Fruit fly (Drosophila melanogaster): ENCODE data around the gene Upf2.
A peak's percentile ranks its signal among the peaks of the same experiment; 100 is the strongest.

DNA sequence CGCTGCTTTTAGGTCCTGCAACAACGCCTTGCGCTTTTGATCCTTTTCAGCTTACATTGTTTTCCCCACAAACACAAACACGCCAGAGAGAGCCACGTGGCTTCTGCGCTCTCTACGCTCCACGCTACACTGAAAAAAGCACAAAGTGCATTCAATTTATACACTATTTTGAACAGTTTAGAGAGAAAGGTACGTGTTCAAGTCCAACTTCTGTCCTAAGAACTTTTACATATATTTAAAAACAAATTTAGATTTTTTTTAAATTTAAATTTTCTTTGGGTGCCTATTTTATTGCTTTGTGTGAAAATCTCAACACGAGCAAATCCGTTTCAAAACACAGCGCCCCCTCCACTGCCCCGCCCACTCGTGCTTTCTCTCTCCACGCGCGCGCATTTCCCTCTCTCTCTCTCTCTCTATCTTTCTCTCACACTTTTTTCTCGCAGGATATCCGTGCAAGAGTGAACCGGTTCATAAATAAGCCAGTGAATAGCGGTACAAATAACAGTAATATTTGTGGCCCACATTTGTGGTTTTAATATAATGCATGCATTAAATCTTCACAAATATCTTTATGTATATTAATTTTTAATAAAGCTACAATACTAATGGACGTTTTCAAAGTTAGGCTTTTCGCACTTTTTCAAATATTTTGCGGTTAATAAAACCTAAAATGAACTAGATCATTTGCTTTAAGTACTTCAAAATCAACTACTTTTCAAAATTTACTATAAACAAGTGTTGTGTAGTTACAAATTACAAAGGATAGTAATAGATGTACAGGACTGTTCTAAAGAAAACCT lies 25.0 kb upstream of the Upf2 start:
- TF ChIP-seq CG8119 (GFP tag; IDR thresholded peaks at IDR 0.05) (peak; percentile 90), cyc (GFP tag; optimal IDR thresholded peaks at IDR 0.05) (peak; percentile 75), esn (GFP tag; optimal IDR thresholded peaks at IDR 0.05) (peak; percentile 83)
